Worm (Caenorhabditis elegans) whole organism, young adult: ENCODE measurements around the gene bli-1.

ENCODE experiments used
- attf-6 ChIP-seq: fragments of 200-800 bp; sonication (Bioruptor generic); IDR thresholded peaks from 2 replicates; pipeline ENCODE4 v1.3.6; 2022; ENCODE audit warnings: missing genetic modification reagents, missing genetic modification characterization, missing compliant biosample characterization
- ekl-4 ChIP-seq: fragments of 200-800 bp; sonication (Bioruptor generic); IDR thresholded peaks from 2 replicates; pipeline ENCODE4 v1.3.6; 2022; ENCODE audit warnings: missing genetic modification reagents, missing genetic modification characterization, missing compliant biosample characterization
- pbrm-1 ChIP-seq: fragments of 200-800 bp; sonication (Bioruptor generic); IDR thresholded peaks from 2 replicates; pipeline ENCODE4 v1.3.6; 2022; ENCODE audit warnings: missing genetic modification reagents, missing genetic modification characterization, missing compliant biosample characterization
- unc-130 ChIP-seq: sonication (generic microtip); optimal IDR thresholded peaks from 2 replicates; lab custom pipeline; 2016; ENCODE audit warnings: missing genetic modification reagents, missing genetic modification characterization, missing compliant biosample characterization
- unc-62 ChIP-seq: fragments of 150-350 bp; optimal IDR thresholded peaks from 2 replicates; lab custom pipeline; 2014; ENCODE audit warnings: missing biosample characterization, missing genetic modification reagents, missing genetic modification characterization

DNA sequence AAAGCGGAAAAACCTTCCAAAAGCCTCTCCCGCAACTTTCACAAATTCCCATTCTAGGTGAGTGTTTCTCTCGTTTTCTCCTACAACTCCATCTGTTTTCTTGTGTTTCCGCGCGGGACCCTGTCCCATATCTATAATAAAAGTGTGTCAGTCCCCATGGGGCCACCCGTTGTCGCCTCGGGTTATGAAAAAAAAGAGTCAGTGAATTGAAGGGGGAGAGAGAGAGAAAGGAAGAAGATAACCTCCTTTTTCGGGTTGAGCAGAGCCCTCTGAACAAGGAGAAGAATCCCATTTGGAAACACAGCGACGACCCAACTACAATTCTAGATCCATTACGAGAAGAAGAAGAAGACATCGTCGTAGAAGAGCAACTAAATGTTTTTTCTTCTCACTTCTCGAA is 8.4 kb downstream of the bli-1 start, which contains the start of gene C09G5.13:
- TF ChIP-seq unc-62 (GFP tag; lab: Kevin White, UChicago) = no peak
- no peak for TF ChIP-seq unc-130 (GFP tag; lab: Kevin White, UChicago)
- no peak for TF ChIP-seq attf-6 (GFP tag; lab: Robert Waterston, UW)
- TF ChIP-seq pbrm-1 (GFP tag; lab: Robert Waterston, UW) = no peak
- TF ChIP-seq ekl-4 (GFP tag; lab: Robert Waterston, UW) = no peak
